Fruit fly (Drosophila melanogaster) whole organism, prepupa: ENCODE results near the gene CG6938.
A peak's percentile ranks its signal among the peaks of the same experiment; 100 is the strongest.

Experiments used
- Blimp-1 ChIP-seq: fragments of 200-800 bp; sonication (Bioruptor generic); optimal IDR thresholded peaks from 3 replicates; lab custom pipeline; 2017; ENCODE audit warnings: missing biosample characterization, missing genetic modification characterization, mild to moderate bottlenecking, moderate library complexity, missing genetic modification reagents
- CG11294 ChIP-seq: fragments of 200-800 bp; sonication (Bioruptor generic); IDR thresholded peaks from 2 replicates; pipeline ENCODE4 v1.3.6; 2022; ENCODE audit warnings: missing biosample characterization, missing genetic modification characterization
- CG11902 ChIP-seq: fragments of 200-800 bp; sonication (Bioruptor generic); optimal IDR thresholded peaks from 3 replicates; lab custom pipeline; 2016; ENCODE audit warnings: missing biosample characterization, missing genetic modification characterization
- CG15336 ChIP-seq: fragments of 200-800 bp; sonication (Bioruptor generic); IDR thresholded peaks from 2 replicates; pipeline ENCODE4 v1.3.6; 2022; ENCODE audit warnings: missing biosample characterization, missing genetic modification characterization
- CG3032 ChIP-seq: fragments of 200-800 bp; optimal IDR thresholded peaks from 2 replicates; lab custom pipeline; 2019; ENCODE audit warnings: missing biosample characterization, mild to moderate bottlenecking, missing genetic modification characterization, moderate library complexity
- CG31627 ChIP-seq: fragments of 200-800 bp; sonication (Bioruptor generic); optimal IDR thresholded peaks from 3 replicates; lab custom pipeline; 2016; ENCODE audit warnings: missing biosample characterization, missing genetic modification characterization
- CG34406 ChIP-seq: fragments of 200-800 bp; sonication (Bioruptor generic); optimal IDR thresholded peaks from 3 replicates; lab custom pipeline; 2016; ENCODE audit warnings: missing biosample characterization, missing genetic modification characterization
- CG4318 ChIP-seq: fragments of 200-800 bp; sonication (Bioruptor generic); optimal IDR thresholded peaks from 3 replicates; lab custom pipeline; 2017; ENCODE audit warnings: missing biosample characterization, mild to moderate bottlenecking, missing genetic modification characterization
- CG6163 ChIP-seq: fragments of 200-800 bp; sonication (Bioruptor generic); IDR thresholded peaks from 3 replicates; pipeline ENCODE4 v1.3.6; 2022; ENCODE audit warnings: missing biosample characterization, missing genetic modification characterization
- CG6792 ChIP-seq: fragments of 200-800 bp; sonication (Bioruptor generic); optimal IDR thresholded peaks from 3 replicates; lab custom pipeline; 2016; ENCODE audit warnings: missing biosample characterization, missing genetic modification characterization
- CG6854 ChIP-seq: fragments of 200-800 bp; sonication (Bioruptor generic); optimal IDR thresholded peaks from 2 replicates; lab custom pipeline; 2017; ENCODE audit warnings: missing biosample characterization, mild to moderate bottlenecking, missing genetic modification characterization
- CG7368 ChIP-seq: fragments of 200-800 bp; sonication (Bioruptor generic); optimal IDR thresholded peaks from 3 replicates; lab custom pipeline; 2016; ENCODE audit warnings: missing biosample characterization, missing genetic modification characterization
- CG8119 ChIP-seq: fragments of 200-800 bp; sonication (Bioruptor generic); IDR thresholded peaks from 3 replicates; pipeline ENCODE4 v1.3.6; 2022; ENCODE audit warnings: missing biosample characterization, missing genetic modification characterization
- CG8319 ChIP-seq: fragments of 200-800 bp; sonication (Bioruptor generic); optimal IDR thresholded peaks from 3 replicates; lab custom pipeline; 2016; ENCODE audit warnings: missing biosample characterization, missing genetic modification characterization
- CG8632 ChIP-seq: fragments of 200-800 bp; sonication (Bioruptor generic); optimal IDR thresholded peaks from 3 replicates; lab custom pipeline; 2016; ENCODE audit warnings: missing biosample characterization, missing genetic modification characterization
- Eip78C ChIP-seq: fragments of 200-800 bp; sonication (Bioruptor generic); peaks from one replicate; lab custom pipeline; 2016; ENCODE audit warnings: missing biosample characterization, missing genetic modification characterization
- Eip93F ChIP-seq: fragments of 200-800 bp; sonication (Bioruptor generic); optimal IDR thresholded peaks from 2 replicates; lab custom pipeline; 2016; ENCODE audit warnings: missing biosample characterization, mild to moderate bottlenecking, missing genetic modification characterization
- Hr38 ChIP-seq: sonication (Bioruptor generic); optimal IDR thresholded peaks from 2 replicates; lab custom pipeline; 2016; ENCODE audit warnings: missing biosample characterization, missing genetic modification characterization
- Hr39 ChIP-seq: fragments of 200-800 bp; sonication (Bioruptor generic); optimal IDR thresholded peaks from 2 replicates; lab custom pipeline; 2016; ENCODE audit warnings: missing biosample characterization, missing genetic modification characterization
- Hr4 ChIP-seq: fragments of 200-800 bp; sonication (Bioruptor generic); optimal IDR thresholded peaks from 3 replicates; lab custom pipeline; 2016; ENCODE audit warnings: missing biosample characterization, missing genetic modification characterization
- Lpt ChIP-seq: fragments of 200-800 bp; sonication (Bioruptor generic); optimal IDR thresholded peaks from 3 replicates; lab custom pipeline; 2016; ENCODE audit warnings: missing biosample characterization, missing genetic modification characterization
- OdsH ChIP-seq: fragments of 200-800 bp; sonication (Bioruptor generic); optimal IDR thresholded peaks from 3 replicates; lab custom pipeline; 2016; ENCODE audit warnings: missing biosample characterization, missing genetic modification characterization
- Smox ChIP-seq: fragments of 200-800 bp; sonication (Bioruptor generic); optimal IDR thresholded peaks from 3 replicates; lab custom pipeline; 2016; ENCODE audit warnings: missing biosample characterization, missing genetic modification characterization
- Sox14 ChIP-seq: fragments of 200-800 bp; sonication (Bioruptor generic); optimal IDR thresholded peaks from 3 replicates; lab custom pipeline; 2016; ENCODE audit warnings: missing biosample characterization, missing genetic modification characterization
- Sox15 ChIP-seq: fragments of 200-800 bp; sonication (Bioruptor generic); optimal IDR thresholded peaks from 3 replicates; lab custom pipeline; 2016; ENCODE audit warnings: missing biosample characterization, missing genetic modification characterization
- achi ChIP-seq: fragments of 200-800 bp; sonication (Bioruptor generic); optimal IDR thresholded peaks from 3 replicates; lab custom pipeline; 2016; ENCODE audit warnings: missing biosample characterization, missing genetic modification characterization
- acj6 ChIP-seq: fragments of 200-800 bp; sonication (Bioruptor generic); optimal IDR thresholded peaks from 3 replicates; lab custom pipeline; 2016; ENCODE audit warnings: missing biosample characterization, missing genetic modification characterization
- cyc ChIP-seq: fragments of 200-800 bp; sonication (Bioruptor generic); optimal IDR thresholded peaks from 3 replicates; lab custom pipeline; 2016; ENCODE audit warnings: missing biosample characterization, missing genetic modification characterization
- dac ChIP-seq: fragments of 200-800 bp; sonication (Bioruptor generic); optimal IDR thresholded peaks from 2 replicates; lab custom pipeline; 2017; ENCODE audit warnings: missing biosample characterization, mild to moderate bottlenecking, missing genetic modification characterization
- dsx ChIP-seq: fragments of 200-800 bp; optimal IDR thresholded peaks from 3 replicates; lab custom pipeline; 2019; ENCODE audit warnings: missing biosample characterization, mild to moderate bottlenecking, missing genetic modification characterization, moderate library complexity; ENCODE audit not compliant: poor library complexity, severe bottlenecking
- eg ChIP-seq: fragments of 200-800 bp; sonication (Bioruptor generic); IDR thresholded peaks from 3 replicates; pipeline ENCODE4 v1.3.6; 2022; ENCODE audit warnings: missing biosample characterization, missing genetic modification characterization
- esn ChIP-seq: fragments of 200-800 bp; sonication (Bioruptor generic); optimal IDR thresholded peaks from 2 replicates; lab custom pipeline; 2016; ENCODE audit warnings: missing biosample characterization, mild to moderate bottlenecking, missing genetic modification characterization, moderate library complexity
- fd85E ChIP-seq: fragments of 200-800 bp; sonication (Bioruptor generic); optimal IDR thresholded peaks from 3 replicates; lab custom pipeline; 2016; ENCODE audit warnings: missing biosample characterization, missing genetic modification characterization
- fkh ChIP-seq: fragments of 200-800 bp; sonication (Bioruptor generic); optimal IDR thresholded peaks from 3 replicates; lab custom pipeline; 2017; ENCODE audit warnings: missing biosample characterization, mild to moderate bottlenecking, missing genetic modification characterization, moderate library complexity
- lz ChIP-seq: fragments of 200-800 bp; sonication (Bioruptor generic); optimal IDR thresholded peaks from 3 replicates; lab custom pipeline; 2016; ENCODE audit warnings: missing biosample characterization, missing genetic modification characterization
- net ChIP-seq: fragments of 200-800 bp; sonication (Bioruptor generic); optimal IDR thresholded peaks from 3 replicates; lab custom pipeline; 2016; ENCODE audit warnings: missing biosample characterization, missing genetic modification characterization
- pdm3 ChIP-seq: fragments of 200-800 bp; sonication (Bioruptor generic); optimal IDR thresholded peaks from 3 replicates; lab custom pipeline; 2016; ENCODE audit warnings: missing biosample characterization, missing genetic modification characterization
- salr ChIP-seq, 2 experiments: fragments of 200-800 bp; sonication (Bioruptor generic); optimal IDR thresholded peaks; 3 replicates each; lab custom pipeline; 2016 to 2018; ENCODE audit warnings: missing biosample characterization in 2 of 2, missing genetic modification characterization in 2 of 2, mild to moderate bottlenecking in 1 of 2
- ss ChIP-seq, 2 experiments: fragments of 200-800 bp; sonication (Bioruptor generic); optimal IDR thresholded peaks; 2 replicates in 1 of 2; 3 replicates in 1 of 2; lab custom pipeline; 2017 to 2018; ENCODE audit warnings: mild to moderate bottlenecking in 2 of 2, missing biosample characterization in 2 of 2, missing genetic modification characterization in 2 of 2, moderate library complexity in 1 of 2
- svp ChIP-seq: fragments of 200-800 bp; sonication (Bioruptor generic); peaks from one replicate; lab custom pipeline; 2016; ENCODE audit warnings: missing biosample characterization, missing genetic modification characterization
- vri ChIP-seq: fragments of 200-800 bp; sonication (Bioruptor generic); optimal IDR thresholded peaks from 3 replicates; lab custom pipeline; 2016; ENCODE audit warnings: missing biosample characterization, mild to moderate bottlenecking, missing genetic modification characterization

Gene CG6938

DNA sequence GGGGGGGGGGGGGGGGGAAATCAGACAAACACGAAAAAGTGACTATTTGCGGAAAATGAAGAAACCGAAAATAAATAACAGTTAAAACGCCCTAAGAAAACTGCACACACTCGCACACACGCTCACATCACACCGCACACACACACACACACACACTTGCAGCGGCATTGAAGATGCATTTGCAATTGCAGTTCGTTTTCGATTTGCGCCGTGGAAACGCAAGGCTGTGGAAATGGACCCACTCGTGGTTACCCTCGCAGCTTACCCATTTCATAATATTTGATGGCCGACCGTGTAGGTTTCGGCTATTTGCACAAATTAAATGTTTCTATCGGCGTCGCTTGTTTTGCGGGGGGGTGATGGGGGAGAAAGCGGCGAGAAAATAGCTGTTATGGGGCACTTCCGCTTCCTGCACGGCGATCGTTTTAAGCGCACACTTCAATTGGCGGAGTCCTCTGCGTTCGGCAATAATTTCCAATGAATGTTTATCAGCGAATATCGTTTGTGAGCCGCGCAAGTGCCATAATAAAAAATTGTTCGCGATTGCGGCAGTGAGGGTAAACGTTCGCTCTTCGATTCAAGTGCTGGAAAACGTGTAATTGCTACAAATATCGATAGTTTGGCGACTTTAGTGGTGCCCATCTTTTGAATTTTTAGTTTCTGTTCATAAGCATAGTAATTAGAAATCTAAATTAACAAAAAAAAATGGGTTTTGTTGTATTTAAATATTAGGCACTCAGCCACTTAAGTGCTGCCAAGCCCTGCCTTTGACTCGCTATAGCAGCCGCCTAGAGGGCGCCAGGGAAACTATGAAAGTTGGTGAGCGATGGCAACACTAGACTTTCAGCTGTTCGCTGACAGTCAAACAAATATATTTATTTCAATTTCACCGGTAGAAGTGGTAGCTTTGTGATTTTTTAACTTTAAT, 17.9 kb downstream of the CG6938 start, which contains the start of the genes Pop2 and CG6928 (continued):
- TF ChIP-seq lz (peak; percentile 79), fd85E (peak; percentile 24), cyc (GFP tag; lab: Kevin White, UChicago) (peak; percentile 80), net (GFP tag; lab: Kevin White, UChicago) (no peak), CG6854 (no peak), CG34406 (GFP tag; lab: Kevin White, UChicago) (peak; percentile 22), CG15336 (GFP tag; lab: Robert Waterston, UW) (peak; percentile 26; the same call in 1 of the 2 replicates), CG4318 (GFP tag; lab: Kevin White, UChicago) (no peak), dac (no peak), Blimp-1 (no peak), OdsH (GFP tag; lab: Kevin White, UChicago) (peak; percentile 66), svp (GFP tag; lab: Kevin White, UChicago) (no peak), Lpt (GFP tag; lab: Kevin White, UChicago) (peak; percentile 8), eg (GFP tag; lab: Robert Waterston, UW) (peak; percentile 59), CG6792 (peak; percentile 12), Smox (no peak), CG6163 (GFP tag; lab: Robert Waterston, UW) (peak; percentile 61; the same call in 1 of the 3 replicates), CG8632 (GFP tag; lab: Kevin White, UChicago) (no peak), salr (GFP tag; optimal IDR thresholded peaks at IDR 0.05; lab: Kevin White, UChicago) (peak in 1 of 2 experiments; percentile 6), pdm3 (GFP tag; lab: Kevin White, UChicago) (no peak), esn (GFP tag; lab: Kevin White, UChicago) (peak; percentile 73), Eip78C (GFP tag; lab: Kevin White, UChicago) (peak; percentile 83), CG7368 (GFP tag; lab: Kevin White, UChicago) (peak; percentile 21), achi (GFP tag; lab: Kevin White, UChicago) (peak; percentile 79), fkh (GFP tag; lab: Kevin White, UChicago) (peak; percentile 29), CG31627 (peak; percentile 84), Hr38 (GFP tag; lab: Kevin White, UChicago) (peak; percentile 75), ss (GFP tag; optimal IDR thresholded peaks at IDR 0.05; lab: Kevin White, UChicago) (no peak), Hr4 (GFP tag; lab: Kevin White, UChicago) (peak; percentile 63), Sox14 (GFP tag; lab: Kevin White, UChicago) (peak; percentile 69), dsx (GFP tag; lab: Kevin White, UChicago) (no peak), CG11902 (GFP tag; lab: Kevin White, UChicago) (peak; percentile 39), acj6 (peak; percentile 71), CG11294 (GFP tag; lab: Robert Waterston, UW) (peak; percentile 19; the same call in 1 of the 2 replicates), Eip93F (GFP tag; lab: Kevin White, UChicago) (no peak), CG8119 (GFP tag; lab: Robert Waterston, UW) (no peak), Hr39 (GFP tag; lab: Kevin White, UChicago) (peak; percentile 80), CG3032 (tag; lab: Kevin White, UChicago) (peak; percentile 33)

DNA sequence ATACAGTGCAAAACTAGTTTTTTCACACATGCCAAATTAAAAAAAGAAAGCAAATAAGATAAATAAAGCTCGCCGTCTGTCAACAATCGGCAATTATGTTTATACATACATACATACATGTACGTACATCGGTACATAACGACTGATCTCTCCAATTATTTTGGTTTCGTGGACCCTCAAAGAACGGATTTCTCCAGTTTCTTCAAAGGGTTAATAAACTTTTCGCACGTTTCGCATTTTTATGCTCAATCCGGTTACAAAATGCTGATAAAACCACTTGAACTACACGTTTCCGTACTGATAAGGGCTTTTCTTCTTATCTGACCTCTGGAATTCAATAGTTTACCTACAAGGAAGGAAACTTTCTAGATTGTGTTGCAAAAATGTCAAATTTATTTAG, 18.8 kb downstream of the CG6938 start:
- TF ChIP-seq vri (GFP tag; lab: Kevin White, UChicago), result no peak
- TF ChIP-seq CG8319 (GFP tag; lab: Kevin White, UChicago), result no peak
- TF ChIP-seq CG7368 (GFP tag; lab: Kevin White, UChicago), result no peak
- no peak for TF ChIP-seq eg (GFP tag; lab: Robert Waterston, UW)
- no peak for TF ChIP-seq Sox15 (GFP tag; lab: Kevin White, UChicago)
- TF ChIP-seq esn (GFP tag; lab: Kevin White, UChicago), result no peak
- no peak for TF ChIP-seq net (GFP tag; lab: Kevin White, UChicago)
- TF ChIP-seq cyc (GFP tag; lab: Kevin White, UChicago), result no peak
